Fruit fly (Drosophila melanogaster) whole organism, embryonic: ENCODE results near the gene CG34334.
A peak's percentile ranks its signal among the peaks of the same experiment; 100 is the strongest.

Source experiments
- Asciz ChIP-seq: fragments of 200-800 bp; sonication (Bioruptor generic); optimal IDR thresholded peaks from 2 replicates; lab custom pipeline; 2017; ENCODE audit warnings: missing biosample characterization, mild to moderate bottlenecking, missing genetic modification characterization, missing genetic modification reagents
- CG10431 ChIP-seq: fragments of 200-800 bp; sonication (Bioruptor generic); optimal IDR thresholded peaks from 3 replicates; lab custom pipeline; 2018; ENCODE audit warnings: missing biosample characterization, mild to moderate bottlenecking, missing genetic modification characterization
- CG11504 ChIP-seq: fragments of 200-800 bp; sonication (Bioruptor generic); optimal IDR thresholded peaks from 3 replicates; lab custom pipeline; 2019; ENCODE audit warnings: missing biosample characterization, mild to moderate bottlenecking, missing genetic modification characterization, moderate library complexity
- CG11560 ChIP-seq: fragments of 200-800 bp; sonication (Bioruptor generic); IDR thresholded peaks from 3 replicates; pipeline ENCODE4 v1.3.6; 2022; ENCODE audit warnings: missing biosample characterization, missing genetic modification characterization
- CG12104 ChIP-seq: fragments of 200-800 bp; sonication (Bioruptor generic); optimal IDR thresholded peaks from 3 replicates; lab custom pipeline; 2016; ENCODE audit warnings: missing biosample characterization, missing genetic modification characterization
- CG12299 ChIP-seq: fragments of 200-800 bp; sonication (Bioruptor generic); optimal IDR thresholded peaks from 2 replicates; lab custom pipeline; 2018; ENCODE audit warnings: missing biosample characterization, mild to moderate bottlenecking, missing genetic modification characterization
- CG12659 ChIP-seq: fragments of 200-800 bp; sonication (Bioruptor generic); optimal IDR thresholded peaks from 3 replicates; lab custom pipeline; 2017; ENCODE audit warnings: mild to moderate bottlenecking, missing biosample characterization, missing genetic modification reagents, missing genetic modification characterization
- CG12942 ChIP-seq: fragments of 200-800 bp; sonication (Bioruptor generic); optimal IDR thresholded peaks from 3 replicates; lab custom pipeline; 2016; ENCODE audit warnings: missing biosample characterization, missing genetic modification characterization
- CG15479 ChIP-seq: fragments of 200-800 bp; sonication (Bioruptor generic); optimal IDR thresholded peaks from 3 replicates; lab custom pipeline; 2019; ENCODE audit warnings: missing biosample characterization, mild to moderate bottlenecking, missing genetic modification characterization, moderate library complexity
- CG16813 ChIP-seq: fragments of 200-800 bp; sonication (Bioruptor generic); IDR thresholded peaks from 3 replicates; pipeline ENCODE4 v1.3.6; 2022; ENCODE audit warnings: missing biosample characterization, missing genetic modification characterization; ENCODE audit not compliant: partially characterized antibody
- CG16863 ChIP-seq: fragments of 200-800 bp; sonication (Bioruptor generic); optimal IDR thresholded peaks from 3 replicates; lab custom pipeline; 2016; ENCODE audit warnings: missing biosample characterization, missing genetic modification characterization
- CG17361 ChIP-seq: fragments of 200-800 bp; sonication (Bioruptor generic); IDR thresholded peaks from 3 replicates; pipeline ENCODE4 v1.3.6; 2022; ENCODE audit warnings: missing biosample characterization, missing genetic modification characterization
- CG17385 ChIP-seq: fragments of 200-800 bp; sonication (Bioruptor generic); optimal IDR thresholded peaks from 3 replicates; lab custom pipeline; 2018; ENCODE audit warnings: missing biosample characterization, mild to moderate bottlenecking, missing genetic modification characterization
- CG17612 ChIP-seq: fragments of 200-800 bp; sonication (Bioruptor generic); IDR thresholded peaks from 2 replicates; pipeline ENCODE4 v1.3.6; 2022; ENCODE audit warnings: missing biosample characterization, missing genetic modification characterization
- CG1792 ChIP-seq: fragments of 200-800 bp; sonication (Bioruptor generic); optimal IDR thresholded peaks from 2 replicates; lab custom pipeline; 2016; ENCODE audit warnings: missing biosample characterization, missing genetic modification characterization
- CG18262 ChIP-seq: fragments of 200-800 bp; optimal IDR thresholded peaks from 3 replicates; lab custom pipeline; 2019; ENCODE audit warnings: missing biosample characterization, mild to moderate bottlenecking, missing genetic modification characterization, moderate library complexity
- CG2120 ChIP-seq: fragments of 200-800 bp; sonication (Bioruptor generic); optimal IDR thresholded peaks from 3 replicates; lab custom pipeline; 2016; ENCODE audit warnings: missing biosample characterization, missing genetic modification characterization
- CG2199 ChIP-seq: fragments of 200-800 bp; sonication (Bioruptor generic); IDR thresholded peaks from 3 replicates; pipeline ENCODE4 v1.3.6; 2022; ENCODE audit warnings: missing biosample characterization, missing genetic modification characterization
- CG31365 ChIP-seq: fragments of 200-800 bp; sonication (Bioruptor generic); optimal IDR thresholded peaks from 2 replicates; lab custom pipeline; 2018; ENCODE audit warnings: missing biosample characterization, mild to moderate bottlenecking, missing genetic modification characterization
- CG3838 ChIP-seq: fragments of 200-800 bp; sonication (Bioruptor generic); optimal IDR thresholded peaks from 3 replicates; lab custom pipeline; 2016; ENCODE audit warnings: missing biosample characterization, missing genetic modification characterization
- CG4328 ChIP-seq: fragments of 200-800 bp; sonication (Bioruptor generic); optimal IDR thresholded peaks from 3 replicates; lab custom pipeline; 2017; ENCODE audit warnings: missing biosample characterization, missing genetic modification reagents, missing genetic modification characterization
- CG4360 ChIP-seq: fragments of 200-800 bp; sonication (Bioruptor generic); IDR thresholded peaks from 2 replicates; pipeline ENCODE4 v1.3.6; 2022; ENCODE audit warnings: missing biosample characterization, missing genetic modification characterization
- CG5180 ChIP-seq: fragments of 200-800 bp; sonication (Bioruptor generic); optimal IDR thresholded peaks from 3 replicates; lab custom pipeline; 2017; ENCODE audit warnings: missing biosample characterization, missing genetic modification characterization, mild to moderate bottlenecking, moderate library complexity, missing genetic modification reagents
- CG7556 ChIP-seq: fragments of 200-800 bp; sonication (Bioruptor generic); optimal IDR thresholded peaks from 2 replicates; lab custom pipeline; 2017; ENCODE audit warnings: missing biosample characterization, mild to moderate bottlenecking, missing genetic modification characterization
- CG7928 ChIP-seq: fragments of 200-800 bp; sonication (Bioruptor generic); optimal IDR thresholded peaks from 2 replicates; lab custom pipeline; 2017; ENCODE audit warnings: missing biosample characterization, mild to moderate bottlenecking, missing genetic modification characterization
- CG8388 ChIP-seq: fragments of 200-800 bp; sonication (Bioruptor generic); optimal IDR thresholded peaks from 2 replicates; lab custom pipeline; 2019; ENCODE audit warnings: missing biosample characterization, mild to moderate bottlenecking, missing genetic modification characterization, moderate library complexity
- Dad ChIP-seq: fragments of 200-800 bp; sonication (Bioruptor generic); optimal IDR thresholded peaks from 3 replicates; lab custom pipeline; 2016; ENCODE audit warnings: missing biosample characterization, missing genetic modification characterization
- Fer3 ChIP-seq: fragments of 200-800 bp; sonication (Bioruptor generic); optimal IDR thresholded peaks from 2 replicates; lab custom pipeline; 2018; ENCODE audit warnings: missing biosample characterization, mild to moderate bottlenecking, missing genetic modification characterization, moderate library complexity
- Hr51 ChIP-seq, 2 experiments: fragments of 200-800 bp; sonication (Bioruptor generic); optimal IDR thresholded peaks; 2 replicates in 1 of 2; 3 replicates in 1 of 2; lab custom pipeline; 2016 to 2018; ENCODE audit warnings: missing biosample characterization in 2 of 2, missing genetic modification characterization in 2 of 2, mild to moderate bottlenecking in 1 of 2, moderate library complexity in 1 of 2
- Meics ChIP-seq: fragments of 200-800 bp; sonication (Bioruptor generic); optimal IDR thresholded peaks from 2 replicates; lab custom pipeline; 2017; ENCODE audit warnings: missing biosample characterization, mild to moderate bottlenecking, missing genetic modification characterization
- Mes4 ChIP-seq: fragments of 200-800 bp; sonication (Bioruptor generic); optimal IDR thresholded peaks from 2 replicates; lab custom pipeline; 2016; ENCODE audit warnings: missing biosample characterization, missing genetic modification characterization
- Ravus ChIP-seq: fragments of 200-800 bp; sonication (Bioruptor generic); IDR thresholded peaks from 2 replicates; pipeline ENCODE4 v1.3.6; 2022; ENCODE audit warnings: missing biosample characterization, missing genetic modification characterization
- Ssrp ChIP-seq: fragments of 200-800 bp; sonication (Bioruptor generic); optimal IDR thresholded peaks from 2 replicates; lab custom pipeline; 2018; ENCODE audit warnings: missing biosample characterization, mild to moderate bottlenecking, missing genetic modification characterization, moderate library complexity
- Xbp1 ChIP-seq: fragments of 200-800 bp; sonication (Bioruptor generic); optimal IDR thresholded peaks from 3 replicates; lab custom pipeline; 2016; ENCODE audit warnings: missing biosample characterization, mild to moderate bottlenecking, missing genetic modification characterization
- crc ChIP-seq: fragments of 200-800 bp; sonication (Bioruptor generic); optimal IDR thresholded peaks from 2 replicates; lab custom pipeline; 2016; ENCODE audit warnings: missing biosample characterization, missing genetic modification characterization
- dm ChIP-seq: fragments of 200-800 bp; sonication (Bioruptor generic); optimal IDR thresholded peaks from 3 replicates; lab custom pipeline; 2016; ENCODE audit warnings: missing biosample characterization, missing genetic modification characterization
- emc ChIP-seq: fragments of 200-800 bp; sonication (Bioruptor generic); optimal IDR thresholded peaks from 2 replicates; lab custom pipeline; 2016; ENCODE audit warnings: missing biosample characterization, missing genetic modification characterization
- fd64A ChIP-seq: fragments of 200-800 bp; sonication (Bioruptor generic); optimal IDR thresholded peaks from 3 replicates; lab custom pipeline; 2018; ENCODE audit warnings: missing biosample characterization, mild to moderate bottlenecking, missing genetic modification characterization
- fu2 ChIP-seq: fragments of 200-800 bp; sonication (Bioruptor generic); optimal IDR thresholded peaks from 2 replicates; lab custom pipeline; 2016; ENCODE audit warnings: missing biosample characterization, missing genetic modification characterization
- gsb ChIP-seq: fragments of 200-800 bp; sonication (Bioruptor generic); IDR thresholded peaks from 2 replicates; pipeline ENCODE4 v1.3.6; 2022; ENCODE audit warnings: missing biosample characterization, missing genetic modification characterization
- inv ChIP-seq: fragments of 200-800 bp; sonication (Bioruptor generic); IDR thresholded peaks from 2 replicates; pipeline ENCODE4 v1.3.6; 2022; ENCODE audit warnings: missing biosample characterization, missing genetic modification characterization; ENCODE audit not compliant: partially characterized antibody
- jing ChIP-seq: fragments of 200-800 bp; sonication (Bioruptor generic); optimal IDR thresholded peaks from 2 replicates; lab custom pipeline; 2018; ENCODE audit warnings: missing biosample characterization, mild to moderate bottlenecking, missing genetic modification characterization
- mam ChIP-seq: fragments of 200-800 bp; sonication (Bioruptor generic); optimal IDR thresholded peaks from 3 replicates; lab custom pipeline; 2016; ENCODE audit warnings: missing biosample characterization, missing genetic modification characterization
- org-1 ChIP-seq: fragments of 200-800 bp; sonication (Bioruptor generic); optimal IDR thresholded peaks from 2 replicates; lab custom pipeline; 2017; ENCODE audit warnings: missing biosample characterization, missing genetic modification characterization
- p53 ChIP-seq: fragments of 200-800 bp; sonication (Bioruptor generic); optimal IDR thresholded peaks from 2 replicates; lab custom pipeline; 2016; ENCODE audit warnings: missing biosample characterization, missing genetic modification characterization
- pnt ChIP-seq: fragments of 200-800 bp; sonication (Bioruptor generic); optimal IDR thresholded peaks from 3 replicates; lab custom pipeline; 2016; ENCODE audit warnings: missing biosample characterization, missing genetic modification characterization
- scrt ChIP-seq: fragments of 200-800 bp; sonication (Bioruptor generic); optimal IDR thresholded peaks from 2 replicates; lab custom pipeline; 2018; ENCODE audit warnings: missing biosample characterization, mild to moderate bottlenecking, missing genetic modification characterization, moderate library complexity
- slou ChIP-seq: fragments of 200-800 bp; sonication (Bioruptor generic); optimal IDR thresholded peaks from 3 replicates; lab custom pipeline; 2016; ENCODE audit warnings: missing biosample characterization, missing genetic modification characterization
- sna ChIP-seq: fragments of 200-800 bp; sonication (Bioruptor generic); IDR thresholded peaks from 2 replicates; pipeline ENCODE4 v1.3.6; 2022; ENCODE audit warnings: missing biosample characterization, missing genetic modification characterization; ENCODE audit not compliant: partially characterized antibody
- sob ChIP-seq: fragments of 200-800 bp; sonication (Bioruptor generic); IDR thresholded peaks from 2 replicates; pipeline ENCODE4 v1.3.6; 2022; ENCODE audit warnings: missing biosample characterization, missing genetic modification characterization
- sug ChIP-seq: fragments of 200-800 bp; optimal IDR thresholded peaks from 2 replicates; lab custom pipeline; 2019; ENCODE audit warnings: missing biosample characterization, mild to moderate bottlenecking, missing genetic modification characterization, moderate library complexity

The CG34334 gene

dm6 chrX:22837338-22837737 is 35.3 kb upstream of the CG34334 start (continued):
- TF ChIP-seq CG17385 (GFP tag; lab: Kevin White, UChicago) (no peak), gsb (GFP tag; lab: Robert Waterston, UW) (0 out of 2 replicates have a peak, but pooled peaks have one; percentile 14), CG1792 (GFP tag; lab: Kevin White, UChicago) (no peak), CG12299 (no peak), CG31365 (tag; lab: Kevin White, UChicago) (peak; percentile 20), Ssrp (no peak), sug (no peak), CG16863 (GFP tag; lab: Kevin White, UChicago) (peak; percentile 32), scrt (peak; percentile 5), CG16813 (GFP tag; lab: Robert Waterston, UW) (no peak), Mes4 (GFP tag; lab: Kevin White, UChicago) (no peak), crc (no peak), mam (GFP tag; lab: Kevin White, UChicago) (no peak), Hr51 (GFP tag; optimal IDR thresholded peaks at IDR 0.05; lab: Kevin White, UChicago) (peak in 1 of 2 experiments; percentile 1), emc (GFP tag; lab: Kevin White, UChicago) (no peak), CG10431 (no peak), CG2199 (GFP tag; lab: Robert Waterston, UW) (peak; percentile 76; the same call in 1 of the 3 replicates), CG8388 (no peak), CG18262 (tag; lab: Kevin White, UChicago) (peak; percentile 32), CG12942 (GFP tag; lab: Kevin White, UChicago) (no peak), Fer3 (tag; lab: Kevin White, UChicago) (peak; percentile 28), sna (no peak), CG17612 (GFP tag; lab: Robert Waterston, UW) (no peak), Dad (no peak), inv (GFP tag; lab: Robert Waterston, UW) (no peak), CG4328 (GFP tag; lab: Kevin White, UChicago) (peak; percentile 36), Asciz (GFP tag; lab: Kevin White, UChicago) (peak; percentile 72), CG11504 (tag; lab: Kevin White, UChicago) (peak; percentile 34), CG7928 (no peak), CG12104 (GFP tag; lab: Kevin White, UChicago) (peak; percentile 12), p53 (GFP tag; lab: Kevin White, UChicago) (no peak), Ravus (GFP tag; lab: Robert Waterston, UW) (no peak), slou (GFP tag; lab: Kevin White, UChicago) (no peak), CG17361 (0 out of 3 replicates have a peak, but pooled peaks have one; percentile 23), Xbp1 (GFP tag; lab: Kevin White, UChicago) (no peak), CG2120 (GFP tag; lab: Kevin White, UChicago) (no peak), dm (GFP tag; lab: Kevin White, UChicago) (no peak), CG12659 (GFP tag; lab: Kevin White, UChicago) (peak; percentile 41), CG4360 (GFP tag; lab: Robert Waterston, UW) (no peak), pnt (GFP tag; lab: Kevin White, UChicago) (no peak), org-1 (GFP tag; lab: Kevin White, UChicago) (peak; percentile 34), CG11560 (tag; lab: Robert Waterston, UW) (no peak), CG5180 (GFP tag; lab: Kevin White, UChicago) (peak; percentile 39), jing (GFP tag; lab: Kevin White, UChicago) (no peak), Meics (peak; percentile 17), fd64A (GFP tag; lab: Kevin White, UChicago) (peak; percentile 60), fu2 (no peak), CG7556 (GFP tag; lab: Kevin White, UChicago) (peak; percentile 19), sob (GFP tag; lab: Robert Waterston, UW) (peak; percentile 41; the same call in 1 of the 2 replicates), CG15479 (GFP tag; lab: Kevin White, UChicago) (peak; percentile 5), CG3838 (GFP tag; lab: Kevin White, UChicago) (no peak)
